Worm (Caenorhabditis elegans) whole organism, L2 larva: ENCODE data around the gene asp-9.
A peak's percentile ranks its signal among the peaks of the same experiment; 100 is the strongest.

Source experiments
- F13H6.1 ChIP-seq: sonication (generic microtip); optimal IDR thresholded peaks from 2 replicates; lab custom pipeline; 2016; ENCODE audit warnings: missing genetic modification characterization, missing compliant biosample characterization
- R02D3.7 ChIP-seq: fragments of 150-350 bp; optimal IDR thresholded peaks from 2 replicates; lab custom pipeline; 2014; ENCODE audit warnings: missing biosample characterization, missing genetic modification characterization
- ZK546.5 ChIP-seq: sonication (generic microtip); optimal IDR thresholded peaks from 2 replicates; lab custom pipeline; 2017; ENCODE audit warnings: missing biosample characterization, missing genetic modification characterization
- alr-1 ChIP-seq: fragments of 150-350 bp; optimal IDR thresholded peaks from 2 replicates; lab custom pipeline; 2014; ENCODE audit warnings: missing biosample characterization, missing genetic modification characterization
- ama-1 ChIP-seq: fragments of 150-350 bp; optimal IDR thresholded peaks from 2 replicates; lab custom pipeline; 2018; ENCODE audit warnings: inconsistent platforms
- ceh-16 ChIP-seq: fragments of 150-350 bp; optimal IDR thresholded peaks from 2 replicates; lab custom pipeline; 2014; ENCODE audit warnings: missing biosample characterization, missing genetic modification characterization
- ceh-82 ChIP-seq: fragments of 150-350 bp; optimal IDR thresholded peaks from 2 replicates; lab custom pipeline; 2014; ENCODE audit warnings: missing biosample characterization, missing genetic modification characterization
- crh-2 ChIP-seq: sonication (generic microtip); optimal IDR thresholded peaks from 2 replicates; lab custom pipeline; 2017; ENCODE audit warnings: missing biosample characterization, missing genetic modification characterization
- egl-27 ChIP-seq: sonication (generic microtip); optimal IDR thresholded peaks from 3 replicates; lab custom pipeline; 2017; ENCODE audit warnings: missing biosample characterization, missing genetic modification reagents, missing genetic modification characterization
- elt-1 ChIP-seq: fragments of 150-350 bp; optimal IDR thresholded peaks from 2 replicates; lab custom pipeline; 2014; ENCODE audit warnings: missing biosample characterization, missing genetic modification characterization
- fos-1 ChIP-seq: fragments of 150-350 bp; optimal IDR thresholded peaks from 2 replicates; lab custom pipeline; 2014; ENCODE audit warnings: missing biosample characterization, missing genetic modification characterization
- gmeb-1 ChIP-seq: fragments of 150-350 bp; optimal IDR thresholded peaks from 2 replicates; lab custom pipeline; 2014; ENCODE audit warnings: missing biosample characterization, missing genetic modification characterization
- lin-13 ChIP-seq: fragments of 150-350 bp; optimal IDR thresholded peaks from 2 replicates; lab custom pipeline; 2014; ENCODE audit warnings: missing biosample characterization, missing genetic modification reagents, missing genetic modification characterization
- mab-5 ChIP-seq: fragments of 150-350 bp; optimal IDR thresholded peaks from 2 replicates; lab custom pipeline; 2014; ENCODE audit warnings: missing biosample characterization, missing genetic modification characterization
- mbf-1 ChIP-seq: sonication (generic microtip); optimal IDR thresholded peaks from 2 replicates; lab custom pipeline; 2017; ENCODE audit warnings: missing biosample characterization, missing genetic modification characterization
- mdl-1 ChIP-seq, 2 experiments: fragments of 150-350 bp in 1 of 2; sonication (generic microtip) in 1 of 2; optimal IDR thresholded peaks; 2 replicates each; lab custom pipeline; 2017; ENCODE audit warnings: missing biosample characterization in 2 of 2, missing genetic modification characterization in 2 of 2
- nhr-10 ChIP-seq: sonication (generic microtip); optimal IDR thresholded peaks from 2 replicates; lab custom pipeline; 2017; ENCODE audit warnings: missing biosample characterization, missing genetic modification characterization
- nhr-12 ChIP-seq: fragments of 150-350 bp; optimal IDR thresholded peaks from 2 replicates; lab custom pipeline; 2014; ENCODE audit warnings: missing biosample characterization, missing genetic modification characterization
- nhr-21 ChIP-seq: fragments of 150-350 bp; optimal IDR thresholded peaks from 2 replicates; lab custom pipeline; 2014; ENCODE audit warnings: missing biosample characterization, missing genetic modification characterization
- nhr-23 ChIP-seq: fragments of 150-350 bp; optimal IDR thresholded peaks from 2 replicates; lab custom pipeline; 2014; ENCODE audit warnings: missing biosample characterization, missing genetic modification reagents, missing genetic modification characterization
- nhr-237 ChIP-seq: fragments of 150-350 bp; optimal IDR thresholded peaks from 2 replicates; lab custom pipeline; 2014; ENCODE audit warnings: missing biosample characterization, missing genetic modification characterization
- peb-1 ChIP-seq: fragments of 150-350 bp; optimal IDR thresholded peaks from 2 replicates; lab custom pipeline; 2014; ENCODE audit warnings: missing biosample characterization, missing genetic modification characterization
- sem-4 ChIP-seq: fragments of 150-350 bp; optimal IDR thresholded peaks from 2 replicates; lab custom pipeline; 2014; ENCODE audit warnings: missing biosample characterization, missing genetic modification reagents, missing genetic modification characterization
- skn-1 ChIP-seq: sonication (generic microtip); optimal IDR thresholded peaks from 2 replicates; lab custom pipeline; 2017; ENCODE audit warnings: missing biosample characterization, missing genetic modification characterization
- sma-3 ChIP-seq: sonication (generic microtip); optimal IDR thresholded peaks from 2 replicates; lab custom pipeline; 2016; ENCODE audit warnings: missing genetic modification reagents, missing genetic modification characterization, missing compliant biosample characterization
- sma-9 ChIP-seq, 2 experiments: fragments of 150-350 bp in 1 of 2; sonication (generic microtip) in 1 of 2; optimal IDR thresholded peaks; 2 replicates each; lab custom pipeline; 2014 to 2016; ENCODE audit warnings: missing genetic modification characterization in 2 of 2, mild to moderate bottlenecking in 1 of 2, missing biosample characterization in 1 of 2, missing compliant biosample characterization in 1 of 2, missing genetic modification reagents in 1 of 2, moderate library complexity in 1 of 2
- snpc-4 ChIP-seq: fragments of 150-350 bp; optimal IDR thresholded peaks from 2 replicates; lab custom pipeline; 2014; ENCODE audit warnings: missing biosample characterization, missing genetic modification characterization
- unc-39 ChIP-seq: fragments of 150-350 bp; optimal IDR thresholded peaks from 2 replicates; lab custom pipeline; 2014; ENCODE audit warnings: missing biosample characterization, missing genetic modification characterization
- unc-62 ChIP-seq: fragments of 150-350 bp; optimal IDR thresholded peaks from 2 replicates; lab custom pipeline; 2014; ENCODE audit warnings: missing biosample characterization, missing genetic modification reagents, missing genetic modification characterization
- ztf-1 ChIP-seq: fragments of 200-800 bp; sonication (Bioruptor generic); conservative IDR thresholded peaks from 2 replicates; pipeline ENCODE4 v1.3.6; 2022; ENCODE audit warnings: missing genetic modification characterization, missing compliant biosample characterization
- ztf-4 ChIP-seq: fragments of 150-350 bp; optimal IDR thresholded peaks from 2 replicates; lab custom pipeline; 2014; ENCODE audit warnings: missing biosample characterization, missing genetic modification characterization

The asp-9 gene

DNA sequence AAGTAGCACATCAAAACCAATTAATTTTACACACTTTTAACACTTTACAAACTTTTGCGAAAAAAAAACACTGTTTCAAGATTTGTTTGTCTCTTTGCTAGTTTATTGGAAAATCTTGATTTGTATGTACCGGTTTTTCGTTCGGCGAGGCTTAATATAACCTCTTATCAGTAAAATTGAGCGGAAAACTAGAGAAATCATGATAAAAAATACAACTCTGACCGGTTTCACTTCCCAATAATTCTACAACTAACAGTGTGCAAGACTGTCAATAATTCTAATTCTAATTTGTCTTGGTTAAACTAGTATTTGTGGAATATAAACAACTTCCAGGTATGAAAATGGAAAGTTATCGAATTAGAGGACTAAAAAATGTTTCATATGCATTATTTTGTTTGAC is 36.2 kb downstream of the asp-9 start, which contains the start of gene C49A9.3:
Gene C49A9.3, plus strand, starts transcription at position 212 of the 400 bp plus-strand sequence.
- TF ChIP-seq nhr-23 (tag; lab: Kevin White, UChicago), result no peak
- peak; percentile 82 for TF ChIP-seq fos-1 (tag; lab: Kevin White, UChicago)
- TF ChIP-seq ztf-1, result no peak

DNA sequence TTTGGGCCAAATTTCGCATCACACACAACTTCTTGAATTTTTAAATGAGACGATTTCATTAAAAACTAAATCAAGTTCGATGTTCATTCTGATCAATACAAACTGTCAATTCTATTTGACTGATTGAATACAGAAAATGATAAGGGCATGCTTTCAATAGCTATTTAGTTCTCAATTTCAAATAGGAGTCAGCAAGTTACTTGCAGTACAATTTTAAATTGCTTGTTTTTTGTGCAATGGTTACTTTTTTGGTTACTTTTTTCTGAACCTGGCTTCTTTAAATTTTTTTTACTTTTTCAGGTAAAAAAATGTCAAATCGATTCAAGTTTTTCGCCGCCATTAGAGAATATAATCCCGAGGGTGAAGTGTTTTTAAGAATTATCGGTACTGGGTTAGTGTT is 39.5 kb downstream of the asp-9 start, which contains the start of gene C49A9.2:
Gene C49A9.2, plus strand, starts transcription at position 301 of the 400 bp plus-strand sequence.
- TF ChIP-seq nhr-237 (tag; lab: Kevin White, UChicago), result no peak
- no peak for TF ChIP-seq nhr-12 (tag; lab: Kevin White, UChicago)
- TF ChIP-seq nhr-10 (tag; lab: Kevin White, UChicago), result no peak
- no peak for TF ChIP-seq ceh-82 (tag; lab: Kevin White, UChicago)
- TF ChIP-seq ama-1 (lab: Kevin White, UChicago), result no peak
- TF ChIP-seq ceh-16 (tag; lab: Kevin White, UChicago), result no peak
- no peak for TF ChIP-seq alr-1 (tag; lab: Kevin White, UChicago)
- TF ChIP-seq nhr-23 (tag; lab: Kevin White, UChicago), result no peak
- no peak for TF ChIP-seq nhr-21 (tag; lab: Kevin White, UChicago)
- TF ChIP-seq ZK546.5 (tag; lab: Kevin White, UChicago), result no peak
- TF ChIP-seq skn-1 (tag; lab: Kevin White, UChicago), result no peak
- no peak for TF ChIP-seq crh-2 (tag; lab: Kevin White, UChicago)
- no peak for TF ChIP-seq mbf-1 (tag; lab: Kevin White, UChicago)
- TF ChIP-seq, all 48 proteins: peak for 0

ce11 chrIV:6227974-6228373 is 42.3 kb downstream of the asp-9 start, which contains the start of gene C49A9.1:
TSS of gene C49A9.1 (plus strand) at chrIV:6228190.
- TF ChIP-seq fos-1 (tag; lab: Kevin White, UChicago), result peak; percentile 72
- no peak for TF ChIP-seq snpc-4 (tag; lab: Kevin White, UChicago)
- no peak for TF ChIP-seq sma-9 (GFP tag; optimal IDR thresholded peaks at IDR 0.05; lab: Kevin White, UChicago)
- no peak for TF ChIP-seq sma-9 (tag; optimal IDR thresholded peaks at IDR 0.05; lab: Kevin White, UChicago)
- no peak for TF ChIP-seq ztf-4 (tag; lab: Kevin White, UChicago)
- TF ChIP-seq peb-1 (tag; lab: Kevin White, UChicago), result no peak

ce11 chrIV:6230560-6231073 is 44.9 kb downstream of the asp-9 start, which contains the start of gene F58F9.4:
TSS of gene F58F9.4 (plus strand) at chrIV:6231023.
- TF ChIP-seq mdl-1 (tag; optimal IDR thresholded peaks at IDR 0.05; lab: Kevin White, UChicago) (no peak), fos-1 (tag; lab: Kevin White, UChicago) (peak; percentile 93)
- TF ChIP-seq, all 48 proteins: peak for 1

DNA sequence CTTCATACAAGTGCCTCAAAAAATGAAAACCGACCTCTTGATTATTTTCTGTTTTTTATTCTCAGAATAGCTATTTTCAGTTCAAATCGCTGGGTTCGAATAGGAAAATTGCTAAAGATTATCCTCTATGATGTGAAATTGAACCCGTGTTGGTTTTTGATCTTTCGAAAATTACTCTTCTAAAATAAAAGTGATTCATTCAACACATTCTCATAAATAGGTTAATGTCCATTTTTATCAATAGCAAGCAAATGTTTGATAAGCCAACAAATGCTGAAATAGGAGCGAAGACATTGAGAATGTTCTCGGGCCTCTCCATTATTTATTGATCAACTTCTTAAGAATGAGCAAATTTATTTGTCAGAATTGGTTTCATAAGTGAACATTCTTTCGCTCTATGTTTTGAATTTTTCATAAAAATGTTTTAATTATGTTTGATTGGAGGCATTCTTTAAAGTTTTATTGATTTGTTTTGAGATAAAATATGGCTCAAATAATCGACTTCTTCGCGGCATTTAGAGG is 47.1 kb downstream of the asp-9 start, which contains the start of gene F58F9.3:
Gene F58F9.3, plus strand, starts transcription at position 472 of the 522 bp plus-strand sequence.
- TF ChIP-seq ceh-82 (tag; lab: Kevin White, UChicago), result no peak
- TF ChIP-seq fos-1 (tag; lab: Kevin White, UChicago), result peak; percentile 89
- peak; percentile 3 for TF ChIP-seq crh-2 (tag; lab: Kevin White, UChicago)
- TF ChIP-seq, all 48 proteins: peak for 2

DNA sequence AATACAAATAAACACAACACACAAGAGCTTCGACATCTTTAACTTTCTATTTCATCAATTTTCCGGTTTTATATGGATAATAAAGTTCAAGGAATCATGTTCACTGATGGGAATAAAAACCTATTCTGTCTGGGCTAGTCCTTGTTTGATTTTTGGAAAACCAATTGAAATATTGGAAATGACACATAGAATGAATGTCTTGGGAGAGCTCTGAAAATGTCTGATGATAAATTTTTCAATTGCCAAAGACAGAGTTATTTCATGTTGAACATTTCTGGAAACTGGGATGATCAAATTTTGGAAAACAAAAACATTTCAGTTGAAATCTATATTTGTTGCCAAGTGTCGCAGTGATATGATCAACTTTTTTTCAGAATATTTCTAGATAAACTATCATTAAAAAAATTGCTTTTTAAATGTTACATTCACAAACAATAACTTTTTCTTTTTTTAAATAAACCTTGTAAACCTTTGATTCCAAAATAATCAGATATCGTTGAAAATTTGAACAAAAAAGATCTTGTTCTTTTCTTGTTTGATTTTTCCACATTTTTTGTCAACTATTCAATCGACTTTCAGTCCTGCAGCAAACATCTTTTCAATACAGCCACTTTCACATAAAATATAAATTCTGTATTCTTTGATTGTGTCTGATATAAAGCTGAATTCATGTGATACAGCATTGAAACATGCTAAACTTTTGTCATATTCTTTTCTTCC is 52.0 kb downstream of the asp-9 start, which contains the start of the genes F58F9.6 and F58F9.8:
Gene F58F9.6, minus strand, starts transcription at position 101 of the 720 bp plus-strand sequence.
Gene F58F9.8, plus strand, starts transcription at position 670 of the 720 bp plus-strand sequence.
- TF ChIP-seq F13H6.1 (no peak), fos-1 (tag; lab: Kevin White, UChicago) (no peak), snpc-4 (tag; lab: Kevin White, UChicago) (no peak), gmeb-1 (tag; lab: Kevin White, UChicago) (no peak), mdl-1 (tag; optimal IDR thresholded peaks at IDR 0.05; lab: Kevin White, UChicago) (no peak), mbf-1 (tag; lab: Kevin White, UChicago) (no peak), ztf-1 (no peak), nhr-10 (tag; lab: Kevin White, UChicago) (no peak), unc-62 (GFP tag; lab: Kevin White, UChicago) (no peak), mab-5 (no peak), ama-1 (lab: Kevin White, UChicago) (no peak), lin-13 (no peak), unc-39 (no peak), egl-27 (tag; lab: Kevin White, UChicago) (no peak), elt-1 (tag; lab: Kevin White, UChicago) (no peak), sma-3 (GFP tag; lab: Kevin White, UChicago) (no peak), nhr-23 (tag; lab: Kevin White, UChicago) (no peak), sem-4 (tag; lab: Kevin White, UChicago) (no peak), nhr-21 (tag; lab: Kevin White, UChicago) (no peak), R02D3.7 (no peak)
- TF ChIP-seq, all 48 proteins: peak for 0
